Fruit fly (Drosophila melanogaster) whole organism, embryonic: ENCODE results near the gene CG32488.

Source experiments
- Ada2b ChIP-seq: fragments of 200-800 bp; sonication (Bioruptor generic); IDR thresholded peaks from 2 replicates; pipeline ENCODE4 v1.3.6; 2022; ENCODE audit warnings: missing biosample characterization, missing genetic modification characterization
- CG10274 ChIP-seq: fragments of 200-800 bp; sonication (Bioruptor generic); optimal IDR thresholded peaks from 3 replicates; lab custom pipeline; 2017; ENCODE audit warnings: missing biosample characterization, mild to moderate bottlenecking, missing genetic modification characterization
- CG11456 ChIP-seq: fragments of 200-800 bp; sonication (Bioruptor generic); IDR thresholded peaks from 3 replicates; pipeline ENCODE4 v1.3.6; 2022; ENCODE audit warnings: missing biosample characterization, missing genetic modification characterization
- CG12104 ChIP-seq: fragments of 200-800 bp; sonication (Bioruptor generic); optimal IDR thresholded peaks from 3 replicates; lab custom pipeline; 2016; ENCODE audit warnings: missing biosample characterization, missing genetic modification characterization
- CG1602 ChIP-seq: fragments of 200-800 bp; sonication (Bioruptor generic); optimal IDR thresholded peaks from 3 replicates; lab custom pipeline; 2016; ENCODE audit warnings: missing biosample characterization, missing genetic modification characterization
- CG1647 ChIP-seq: fragments of 200-800 bp; sonication (Bioruptor generic); optimal IDR thresholded peaks from 3 replicates; lab custom pipeline; 2016; ENCODE audit warnings: missing biosample characterization, missing genetic modification characterization
- CG17361 ChIP-seq: fragments of 200-800 bp; sonication (Bioruptor generic); IDR thresholded peaks from 3 replicates; pipeline ENCODE4 v1.3.6; 2022; ENCODE audit warnings: missing biosample characterization, missing genetic modification characterization
- CG2712 ChIP-seq: fragments of 200-800 bp; optimal IDR thresholded peaks from 3 replicates; lab custom pipeline; 2019; ENCODE audit warnings: missing biosample characterization, mild to moderate bottlenecking, missing genetic modification characterization, moderate library complexity
- CG30431 ChIP-seq: fragments of 200-800 bp; sonication (Bioruptor generic); optimal IDR thresholded peaks from 2 replicates; lab custom pipeline; 2017; ENCODE audit warnings: missing biosample characterization, missing genetic modification characterization
- CG43689 ChIP-seq: fragments of 200-800 bp; sonication (Bioruptor generic); IDR thresholded peaks from 2 replicates; pipeline ENCODE4 v1.3.6; 2022; ENCODE audit warnings: missing biosample characterization, missing genetic modification characterization
- CG4404 ChIP-seq: fragments of 200-800 bp; sonication (Bioruptor generic); IDR thresholded peaks from 2 replicates; pipeline ENCODE4 v1.3.6; 2022; ENCODE audit warnings: missing biosample characterization, missing genetic modification characterization
- CG4424 ChIP-seq: fragments of 200-800 bp; sonication (Bioruptor generic); optimal IDR thresholded peaks from 3 replicates; lab custom pipeline; 2016; ENCODE audit warnings: missing biosample characterization, missing genetic modification characterization
- CG7372 ChIP-seq: fragments of 200-800 bp; sonication (Bioruptor generic); IDR thresholded peaks from 2 replicates; pipeline ENCODE4 v1.3.6; 2022; ENCODE audit warnings: missing biosample characterization, missing genetic modification characterization
- CG7928 ChIP-seq: fragments of 200-800 bp; sonication (Bioruptor generic); optimal IDR thresholded peaks from 2 replicates; lab custom pipeline; 2017; ENCODE audit warnings: missing biosample characterization, mild to moderate bottlenecking, missing genetic modification characterization
- CG8924 ChIP-seq: fragments of 200-800 bp; optimal IDR thresholded peaks from 3 replicates; lab custom pipeline; 2019; ENCODE audit warnings: missing biosample characterization, mild to moderate bottlenecking, missing genetic modification characterization, moderate library complexity
- CHES-1-like ChIP-seq: fragments of 200-800 bp; sonication (Bioruptor generic); optimal IDR thresholded peaks from 2 replicates; lab custom pipeline; 2016; ENCODE audit warnings: missing biosample characterization, missing genetic modification characterization
- Dip3 ChIP-seq: fragments of 200-800 bp; sonication (Bioruptor generic); optimal IDR thresholded peaks from 3 replicates; lab custom pipeline; 2016; ENCODE audit warnings: missing biosample characterization, missing genetic modification characterization
- H2.0 ChIP-seq: fragments of 200-800 bp; sonication (Bioruptor generic); IDR thresholded peaks from 2 replicates; pipeline ENCODE4 v1.3.6; 2022; ENCODE audit warnings: missing biosample characterization, missing genetic modification characterization
- Hand ChIP-seq: fragments of 200-800 bp; sonication (Bioruptor generic); optimal IDR thresholded peaks from 2 replicates; lab custom pipeline; 2017; ENCODE audit warnings: mild to moderate bottlenecking, missing biosample characterization, missing genetic modification reagents, missing genetic modification characterization
- Hr78 ChIP-seq, 2 experiments: fragments of 200-800 bp in 1 of 2; fragments of >200 bp in 1 of 2; sonication (Bioruptor generic) in 1 of 2; optimal IDR thresholded peaks; 2 replicates each; lab custom pipeline; 2017 to 2019; ENCODE audit warnings: missing biosample characterization in 2 of 2, missing genetic modification characterization in 2 of 2, mild to moderate bottlenecking in 1 of 2, moderate library complexity in 1 of 2
- MBD-R2 ChIP-seq: fragments of 200-800 bp; sonication (Bioruptor generic); IDR thresholded peaks from 2 replicates; pipeline ENCODE4 v1.3.6; 2022; ENCODE audit warnings: missing biosample characterization, missing genetic modification characterization
- Mad ChIP-seq: fragments of 200-800 bp; sonication (Bioruptor generic); optimal IDR thresholded peaks from 2 replicates; lab custom pipeline; 2016; ENCODE audit warnings: missing biosample characterization, missing genetic modification characterization
- Med ChIP-seq: fragments of 200-800 bp; sonication (Bioruptor generic); peaks from one replicate; lab custom pipeline; 2016; ENCODE audit warnings: missing biosample characterization, missing genetic modification characterization, mild to moderate bottlenecking, inconsistent platforms, moderate library complexity
- Nf-YB ChIP-seq: fragments of 200-800 bp; sonication (Bioruptor generic); optimal IDR thresholded peaks from 3 replicates; lab custom pipeline; 2019; ENCODE audit warnings: missing biosample characterization, mild to moderate bottlenecking, missing genetic modification characterization, moderate library complexity
- Sry-β ChIP-seq: fragments of 200-800 bp; sonication (Bioruptor generic); optimal IDR thresholded peaks from 2 replicates; lab custom pipeline; 2018; ENCODE audit warnings: missing biosample characterization, mild to moderate bottlenecking, missing genetic modification characterization, moderate library complexity
- Vsx1 ChIP-seq: fragments of 200-800 bp; sonication (Bioruptor generic); optimal IDR thresholded peaks from 2 replicates; lab custom pipeline; 2017; ENCODE audit warnings: missing biosample characterization, mild to moderate bottlenecking, missing genetic modification characterization, missing genetic modification reagents
- ab ChIP-seq: fragments of 200-800 bp; sonication (Bioruptor generic); optimal IDR thresholded peaks from 2 replicates; lab custom pipeline; 2016; ENCODE audit warnings: missing biosample characterization, missing genetic modification characterization
- ash1 ChIP-seq: fragments of 200-800 bp; sonication (Bioruptor generic); optimal IDR thresholded peaks from 2 replicates; lab custom pipeline; 2018; ENCODE audit warnings: missing biosample characterization, mild to moderate bottlenecking, missing genetic modification characterization
- cas ChIP-seq: fragments of 200-800 bp; sonication (Bioruptor generic); IDR thresholded peaks from 2 replicates; pipeline ENCODE4 v1.3.6; 2022; ENCODE audit warnings: missing biosample characterization, missing genetic modification characterization
- cato ChIP-seq: fragments of 200-800 bp; sonication (Bioruptor generic); optimal IDR thresholded peaks from 2 replicates; lab custom pipeline; 2016; ENCODE audit warnings: missing biosample characterization, missing genetic modification characterization, borderline replicate concordance
- cg ChIP-seq: fragments of 200-800 bp; sonication (Bioruptor generic); optimal IDR thresholded peaks from 3 replicates; lab custom pipeline; 2019; ENCODE audit warnings: missing biosample characterization, mild to moderate bottlenecking, missing genetic modification characterization, moderate library complexity
- crc ChIP-seq: fragments of 200-800 bp; sonication (Bioruptor generic); optimal IDR thresholded peaks from 2 replicates; lab custom pipeline; 2016; ENCODE audit warnings: missing biosample characterization, missing genetic modification characterization
- cwo ChIP-seq: fragments of 200-800 bp; sonication (Bioruptor generic); optimal IDR thresholded peaks from 3 replicates; lab custom pipeline; 2017; ENCODE audit warnings: missing biosample characterization, missing genetic modification characterization, mild to moderate bottlenecking, moderate library complexity, missing genetic modification reagents
- dati ChIP-seq: fragments of 200-800 bp; sonication (Bioruptor generic); IDR thresholded peaks from 2 replicates; pipeline ENCODE4 v1.3.6; 2022; ENCODE audit warnings: missing biosample characterization, missing genetic modification characterization
- ewg ChIP-seq: fragments of 200-800 bp; sonication (Bioruptor generic); optimal IDR thresholded peaks from 3 replicates; lab custom pipeline; 2017; ENCODE audit warnings: mild to moderate bottlenecking, missing biosample characterization, missing genetic modification reagents, missing genetic modification characterization
- h ChIP-seq: fragments of >200 bp; optimal IDR thresholded peaks from 2 replicates; lab custom pipeline; 2017
- ham ChIP-seq: fragments of 200-800 bp; sonication (Bioruptor generic); IDR thresholded peaks from 2 replicates; pipeline ENCODE4 v1.3.6; 2022; ENCODE audit warnings: missing biosample characterization, missing genetic modification characterization
- mld ChIP-seq: fragments of 200-800 bp; sonication (Bioruptor generic); IDR thresholded peaks from 3 replicates; pipeline ENCODE4 v1.3.6; 2022; ENCODE audit warnings: missing biosample characterization, missing genetic modification characterization; ENCODE audit not compliant: partially characterized antibody
- nmo ChIP-seq: fragments of 200-800 bp; sonication (Bioruptor generic); optimal IDR thresholded peaks from 2 replicates; lab custom pipeline; 2018; ENCODE audit warnings: missing biosample characterization, mild to moderate bottlenecking, missing genetic modification characterization, moderate library complexity
- org-1 ChIP-seq: fragments of 200-800 bp; sonication (Bioruptor generic); optimal IDR thresholded peaks from 2 replicates; lab custom pipeline; 2017; ENCODE audit warnings: missing biosample characterization, missing genetic modification characterization
- pzg ChIP-seq: fragments of 200-800 bp; sonication (Bioruptor generic); optimal IDR thresholded peaks from 3 replicates; lab custom pipeline; 2018; ENCODE audit warnings: missing biosample characterization, mild to moderate bottlenecking, missing genetic modification characterization, moderate library complexity
- rib ChIP-seq: fragments of 200-800 bp; sonication (Bioruptor generic); IDR thresholded peaks from 2 replicates; pipeline ENCODE4 v1.3.6; 2022; ENCODE audit warnings: missing biosample characterization, missing genetic modification characterization
- sens-2 ChIP-seq: fragments of 200-800 bp; sonication (Bioruptor generic); IDR thresholded peaks from 2 replicates; pipeline ENCODE4 v1.3.6; 2022; ENCODE audit warnings: missing biosample characterization, missing genetic modification characterization
- seq ChIP-seq: fragments of 200-800 bp; sonication (Bioruptor generic); IDR thresholded peaks from 2 replicates; pipeline ENCODE4 v1.3.6; 2022; ENCODE audit warnings: missing biosample characterization, missing genetic modification characterization
- slp2 ChIP-seq: fragments of 200-800 bp; sonication (Bioruptor generic); optimal IDR thresholded peaks from 2 replicates; lab custom pipeline; 2016; ENCODE audit warnings: missing biosample characterization, missing genetic modification characterization
- sna ChIP-seq: fragments of 200-800 bp; sonication (Bioruptor generic); IDR thresholded peaks from 2 replicates; pipeline ENCODE4 v1.3.6; 2022; ENCODE audit warnings: missing biosample characterization, missing genetic modification characterization; ENCODE audit not compliant: partially characterized antibody
- tup ChIP-seq: fragments of 200-800 bp; sonication (Bioruptor generic); optimal IDR thresholded peaks from 2 replicates; lab custom pipeline; 2016; ENCODE audit warnings: missing biosample characterization, mild to moderate bottlenecking, missing genetic modification characterization, moderate library complexity
- zen2 ChIP-seq: fragments of 200-800 bp; sonication (Bioruptor generic); IDR thresholded peaks from 3 replicates; pipeline ENCODE4 v1.3.6; 2022; ENCODE audit warnings: missing biosample characterization, missing genetic modification characterization; ENCODE audit not compliant: partially characterized antibody
- zfh2 ChIP-seq: fragments of 200-800 bp; sonication (Bioruptor generic); optimal IDR thresholded peaks from 2 replicates; lab custom pipeline; 2016; ENCODE audit warnings: missing biosample characterization, missing genetic modification characterization

CG32488 gene

dm6 chr3L:3042150-3043049, 26.5 kb upstream of the CG32488 start, which contains the start of gene Prx4 (continued):
- TF ChIP-seq rib (GFP tag; lab: Robert Waterston, UW) (no peak), sna (no peak), cg (no peak), cato (no peak), dati (peak; percentile 24; the same call in 1 of the 2 replicates), cas (GFP tag; lab: Robert Waterston, UW) (no peak), CG10274 (GFP tag; lab: Kevin White, UChicago) (no peak), org-1 (GFP tag; lab: Kevin White, UChicago) (peak; percentile 64), pzg (GFP tag; lab: Kevin White, UChicago) (peak; percentile 74), ewg (GFP tag; lab: Kevin White, UChicago) (peak; percentile 35), Dip3 (GFP tag; lab: Kevin White, UChicago) (peak; percentile 61), tup (GFP tag; lab: Kevin White, UChicago) (no peak), ham (GFP tag; lab: Robert Waterston, UW) (0 out of 2 replicates have a peak, but pooled peaks have one; percentile 14), nmo (GFP tag; lab: Kevin White, UChicago) (peak; percentile 70), CG17361 (GFP tag; lab: Robert Waterston, UW) (peak; percentile 50; the same call in 1 of the 3 replicates), MBD-R2 (GFP tag; lab: Robert Waterston, UW) (peak; percentile 28; the same call in 1 of the 2 replicates), CG30431 (GFP tag; lab: Kevin White, UChicago) (peak; percentile 38), crc (no peak), cwo (GFP tag; lab: Kevin White, UChicago) (peak; percentile 66), slp2 (GFP tag; lab: Kevin White, UChicago) (peak; percentile 9), mld (no peak), CG7928 (GFP tag; lab: Kevin White, UChicago) (peak; percentile 19), seq (GFP tag; lab: Robert Waterston, UW) (peak; percentile 73), ash1 (no peak), CG1647 (GFP tag; lab: Kevin White, UChicago) (no peak), Ada2b (GFP tag; lab: Robert Waterston, UW) (peak; percentile 76), CHES-1-like (no peak), H2.0 (GFP tag; lab: Robert Waterston, UW) (peak; percentile 56), CG11456 (peak; percentile 81), zfh2 (peak; percentile 43), Med (GFP tag; lab: Kevin White, UChicago) (peak; percentile 81), Nf-YB (peak; percentile 28), CG43689 (0 out of 2 replicates have a peak, but pooled peaks have one; percentile 20), zen2 (GFP tag; lab: Robert Waterston, UW) (no peak), ab (GFP tag; lab: Kevin White, UChicago) (no peak), CG4424 (GFP tag; lab: Kevin White, UChicago) (peak; percentile 70), Hand (no peak), CG2712 (peak; percentile 76), Mad (GFP tag; lab: Kevin White, UChicago) (peak; percentile 28), Vsx1 (GFP tag; lab: Kevin White, UChicago) (peak; percentile 54), CG7372 (peak; percentile 65), Hr78 (GFP tag; optimal IDR thresholded peaks at IDR 0.05; lab: Kevin White, UChicago) (peak in 1 of 2 experiments; percentile 6), CG12104 (GFP tag; lab: Kevin White, UChicago) (no peak), Sry-β (GFP tag; lab: Kevin White, UChicago) (no peak), CG1602 (GFP tag; lab: Kevin White, UChicago) (peak; percentile 43), sens-2 (GFP tag; lab: Robert Waterston, UW) (peak; percentile 26; the same call in 1 of the 2 replicates), CG8924 (tag; lab: Kevin White, UChicago) (peak; percentile 91), h (lab: Kevin White, UChicago) (no peak), CG4404 (GFP tag; lab: Robert Waterston, UW) (0 out of 2 replicates have a peak, but pooled peaks have one; percentile 36)
